Fruit fly (Drosophila melanogaster) whole organism, adult: Measurements from ENCODE around the gene Meics.
A peak's percentile ranks its signal among the peaks of the same experiment; 100 is the strongest.

Source experiments
- CG11617 ChIP-seq: fragments of 200-800 bp; sonication (Bioruptor generic); optimal IDR thresholded peaks from 2 replicates; lab custom pipeline; 2017; ENCODE audit warnings: mild to moderate bottlenecking, missing biosample characterization, missing genetic modification reagents, missing genetic modification characterization
- CG12768 ChIP-seq: fragments of 200-800 bp; sonication (Bioruptor generic); optimal IDR thresholded peaks from 2 replicates; lab custom pipeline; 2017; ENCODE audit warnings: missing biosample characterization, missing genetic modification characterization, mild to moderate bottlenecking, moderate library complexity, missing genetic modification reagents
- CG14711 ChIP-seq: fragments of 200-800 bp; sonication (Bioruptor generic); optimal IDR thresholded peaks from 2 replicates; lab custom pipeline; 2018; ENCODE audit warnings: missing biosample characterization, mild to moderate bottlenecking, missing genetic modification characterization, moderate library complexity
- CG1620 ChIP-seq: fragments of 200-800 bp; sonication (Bioruptor generic); optimal IDR thresholded peaks from 2 replicates; lab custom pipeline; 2016; ENCODE audit warnings: missing biosample characterization, missing genetic modification characterization
- CG33017 ChIP-seq: fragments of 200-800 bp; sonication (Bioruptor generic); optimal IDR thresholded peaks from 2 replicates; lab custom pipeline; 2018; ENCODE audit warnings: missing biosample characterization, mild to moderate bottlenecking, missing genetic modification characterization, moderate library complexity
- CG5204 ChIP-seq: fragments of 200-800 bp; sonication (Bioruptor generic); optimal IDR thresholded peaks from 2 replicates; lab custom pipeline; 2016; ENCODE audit warnings: missing biosample characterization, missing genetic modification characterization
- CG7045 ChIP-seq: fragments of 200-800 bp; sonication (Bioruptor generic); optimal IDR thresholded peaks from 2 replicates; lab custom pipeline; 2017; ENCODE audit warnings: missing biosample characterization, mild to moderate bottlenecking, missing genetic modification characterization
- CG7101 ChIP-seq: fragments of 200-800 bp; sonication (Bioruptor generic); optimal IDR thresholded peaks from 2 replicates; lab custom pipeline; 2018; ENCODE audit warnings: missing biosample characterization, mild to moderate bottlenecking, missing genetic modification characterization, moderate library complexity
- Clk ChIP-seq: fragments of 200-800 bp; sonication (Bioruptor generic); optimal IDR thresholded peaks from 2 replicates; lab custom pipeline; 2017; ENCODE audit warnings: missing biosample characterization, missing genetic modification characterization
- Crg-1 ChIP-seq: fragments of 200-800 bp; sonication (Bioruptor generic); optimal IDR thresholded peaks from 2 replicates; lab custom pipeline; 2016; ENCODE audit warnings: missing biosample characterization, missing genetic modification characterization
- Hr96 ChIP-seq: fragments of 200-800 bp; sonication (Bioruptor generic); optimal IDR thresholded peaks from 2 replicates; lab custom pipeline; 2016; ENCODE audit warnings: missing biosample characterization, missing genetic modification characterization
- Mnt ChIP-seq: fragments of 200-800 bp; sonication (Bioruptor generic); optimal IDR thresholded peaks from 2 replicates; lab custom pipeline; 2016; ENCODE audit warnings: missing biosample characterization, mild to moderate bottlenecking, missing genetic modification characterization
- bab1 ChIP-seq: fragments of 200-800 bp; sonication (Bioruptor generic); optimal IDR thresholded peaks from 3 replicates; lab custom pipeline; 2019; ENCODE audit warnings: missing biosample characterization, mild to moderate bottlenecking, missing genetic modification characterization, moderate library complexity
- cic ChIP-seq: fragments of 200-800 bp; sonication (Bioruptor generic); optimal IDR thresholded peaks from 2 replicates; lab custom pipeline; 2017; ENCODE audit warnings: missing biosample characterization, mild to moderate bottlenecking, missing genetic modification characterization, moderate library complexity
- cnc ChIP-seq, 2 experiments: fragments of >200 bp; optimal IDR thresholded peaks; 2 replicates each; lab custom pipeline; 2017
- kay ChIP-seq: fragments of 200-800 bp; sonication (Bioruptor generic); peaks from one replicate; lab custom pipeline; 2016; ENCODE audit warnings: missing biosample characterization, missing genetic modification characterization, borderline replicate concordance
- ovo ChIP-seq: fragments of 200-800 bp; sonication (Bioruptor generic); optimal IDR thresholded peaks from 2 replicates; lab custom pipeline; 2016; ENCODE audit warnings: missing biosample characterization, missing genetic modification characterization
- pad ChIP-seq: fragments of 200-800 bp; sonication (Bioruptor generic); optimal IDR thresholded peaks from 3 replicates; lab custom pipeline; 2017; ENCODE audit warnings: missing biosample characterization, missing genetic modification characterization, mild to moderate bottlenecking, moderate library complexity, missing genetic modification reagents
- tj ChIP-seq: fragments of 200-800 bp; sonication (Bioruptor generic); optimal IDR thresholded peaks from 3 replicates; lab custom pipeline; 2017; ENCODE audit warnings: missing biosample characterization, mild to moderate bottlenecking, missing genetic modification characterization, moderate library complexity
- toe ChIP-seq: fragments of 200-800 bp; sonication (Bioruptor generic); optimal IDR thresholded peaks from 2 replicates; lab custom pipeline; 2016; ENCODE audit warnings: missing biosample characterization, missing genetic modification characterization

Meics gene

DNA sequence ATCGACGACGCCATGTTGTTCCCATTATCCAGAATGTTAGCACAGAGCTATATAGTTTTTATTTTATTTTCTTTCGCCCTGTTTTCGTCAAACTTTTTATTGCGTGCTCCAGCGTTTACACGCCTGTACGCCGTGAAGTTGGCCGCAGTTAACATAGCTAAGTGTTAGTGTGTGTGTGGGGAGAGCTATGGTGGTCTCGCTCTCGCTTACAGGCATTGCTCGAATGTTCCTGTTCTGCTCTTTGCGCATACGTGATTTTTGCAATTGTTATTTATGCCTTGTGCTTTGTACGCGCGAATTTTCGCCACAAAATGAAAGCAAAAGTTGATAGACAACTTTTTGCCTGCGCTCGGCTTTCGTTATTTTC lies 39.5 kb upstream of the Meics start:
- TF ChIP-seq CG1620 (GFP tag; lab: Kevin White, UChicago) (no peak), CG11617 (GFP tag; lab: Kevin White, UChicago) (peak; percentile 23), CG7101 (tag; lab: Kevin White, UChicago) (peak; percentile 35), pad (GFP tag; lab: Kevin White, UChicago) (peak; percentile 65), cic (GFP tag; lab: Kevin White, UChicago) (peak; percentile 35), CG33017 (peak; percentile 41), tj (GFP tag; lab: Kevin White, UChicago) (peak; percentile 69), Mnt (GFP tag; lab: Kevin White, UChicago) (peak; percentile 19), ovo (GFP tag; lab: Kevin White, UChicago) (no peak), bab1 (GFP tag; lab: Kevin White, UChicago) (no peak)

DNA sequence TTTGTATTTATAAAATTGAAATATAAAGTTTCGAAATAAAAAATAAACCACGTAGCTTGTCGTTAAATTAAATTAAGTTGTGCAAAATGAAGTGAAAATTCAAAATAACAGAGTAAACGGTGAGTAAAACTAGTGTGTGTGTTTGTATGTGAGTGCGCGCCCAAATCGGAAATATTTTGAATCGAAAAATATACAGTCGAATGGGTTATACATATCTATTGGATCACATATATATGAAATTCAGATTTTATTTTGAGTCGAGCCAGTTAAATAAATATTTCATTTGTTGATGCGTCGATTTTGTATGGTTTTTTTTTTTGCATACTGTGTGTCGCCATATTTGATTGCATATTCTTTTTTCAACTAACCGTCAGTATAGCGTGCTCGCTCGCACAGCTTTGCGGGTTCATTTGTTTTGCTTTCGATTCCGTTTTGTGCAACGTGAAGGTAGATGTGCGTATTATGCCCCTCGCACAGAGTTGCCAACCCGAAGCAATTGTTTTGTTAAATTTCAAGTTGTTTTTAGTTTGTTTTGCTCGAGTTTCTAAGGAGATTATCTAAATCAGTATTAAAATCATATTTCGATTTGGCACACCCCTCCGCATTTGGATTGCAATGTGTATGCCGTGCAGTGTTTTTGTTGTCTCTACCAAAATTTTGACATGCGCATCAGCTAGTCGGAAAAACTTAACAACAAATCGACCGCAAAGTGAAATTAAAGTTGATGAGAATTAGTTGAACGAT lies 39.0 kb upstream of the Meics start:
- TF ChIP-seq cnc (optimal IDR thresholded peaks at IDR 0.05; lab: Kevin White, UChicago) (no peak), CG1620 (GFP tag; lab: Kevin White, UChicago) (no peak), CG5204 (GFP tag; lab: Kevin White, UChicago) (peak; percentile 23), CG11617 (GFP tag; lab: Kevin White, UChicago) (peak; percentile 57), CG14711 (tag; lab: Kevin White, UChicago) (peak; percentile 93), cic (GFP tag; lab: Kevin White, UChicago) (no peak), CG7045 (GFP tag; lab: Kevin White, UChicago) (no peak), CG7101 (tag; lab: Kevin White, UChicago) (no peak), CG12768 (GFP tag; lab: Kevin White, UChicago) (no peak), Crg-1 (no peak), kay (peak; percentile 91), CG33017 (no peak), Mnt (GFP tag; lab: Kevin White, UChicago) (peak; percentile 23), Clk (GFP tag; lab: Kevin White, UChicago) (no peak), tj (GFP tag; lab: Kevin White, UChicago) (no peak)

DNA sequence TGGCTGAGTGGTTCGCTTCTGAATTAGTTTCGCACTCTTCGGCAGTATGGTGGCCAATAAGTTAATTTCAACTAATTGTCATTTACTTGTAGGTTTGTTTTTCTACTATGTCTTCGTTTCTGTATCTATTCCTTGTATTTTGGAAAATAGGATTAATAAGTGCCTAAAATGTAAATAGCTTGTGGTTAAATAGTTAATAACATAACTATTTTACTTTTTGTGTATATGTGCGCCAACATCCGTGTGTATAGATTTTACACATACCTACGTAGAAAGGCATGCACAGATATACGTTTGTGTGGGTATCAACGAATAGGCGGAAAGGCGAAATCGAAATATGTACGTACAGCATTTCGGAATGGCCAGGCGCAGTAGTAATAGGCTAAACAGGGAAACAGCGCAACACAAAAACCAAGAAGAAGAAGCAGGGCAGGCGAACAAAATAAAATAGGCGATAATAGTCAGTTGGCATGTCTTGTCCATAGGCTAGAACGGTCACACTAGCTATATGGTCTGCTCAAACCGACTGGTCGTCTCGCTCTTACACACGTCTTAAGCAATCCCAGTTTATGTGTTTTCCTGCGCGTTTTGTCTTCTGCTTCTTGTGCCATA lies 38.1 kb upstream of the Meics start:
- TF ChIP-seq CG11617 (GFP tag; lab: Kevin White, UChicago) (no peak), CG7045 (GFP tag; lab: Kevin White, UChicago) (no peak), Mnt (GFP tag; lab: Kevin White, UChicago) (peak; percentile 80), toe (no peak), tj (GFP tag; lab: Kevin White, UChicago) (peak; percentile 60), kay (no peak), Hr96 (GFP tag; lab: Kevin White, UChicago) (no peak), cnc (optimal IDR thresholded peaks at IDR 0.05; lab: Kevin White, UChicago) (no peak), Crg-1 (no peak), CG33017 (no peak), CG5204 (GFP tag; lab: Kevin White, UChicago) (no peak), ovo (GFP tag; lab: Kevin White, UChicago) (no peak), CG12768 (GFP tag; lab: Kevin White, UChicago) (no peak), bab1 (GFP tag; lab: Kevin White, UChicago) (peak; percentile 28), CG14711 (tag; lab: Kevin White, UChicago) (peak; percentile 21), CG7101 (tag; lab: Kevin White, UChicago) (peak; percentile 42), CG1620 (GFP tag; lab: Kevin White, UChicago) (no peak), pad (GFP tag; lab: Kevin White, UChicago) (peak; percentile 63), Clk (GFP tag; lab: Kevin White, UChicago) (no peak), cic (GFP tag; lab: Kevin White, UChicago) (peak; percentile 79)

DNA sequence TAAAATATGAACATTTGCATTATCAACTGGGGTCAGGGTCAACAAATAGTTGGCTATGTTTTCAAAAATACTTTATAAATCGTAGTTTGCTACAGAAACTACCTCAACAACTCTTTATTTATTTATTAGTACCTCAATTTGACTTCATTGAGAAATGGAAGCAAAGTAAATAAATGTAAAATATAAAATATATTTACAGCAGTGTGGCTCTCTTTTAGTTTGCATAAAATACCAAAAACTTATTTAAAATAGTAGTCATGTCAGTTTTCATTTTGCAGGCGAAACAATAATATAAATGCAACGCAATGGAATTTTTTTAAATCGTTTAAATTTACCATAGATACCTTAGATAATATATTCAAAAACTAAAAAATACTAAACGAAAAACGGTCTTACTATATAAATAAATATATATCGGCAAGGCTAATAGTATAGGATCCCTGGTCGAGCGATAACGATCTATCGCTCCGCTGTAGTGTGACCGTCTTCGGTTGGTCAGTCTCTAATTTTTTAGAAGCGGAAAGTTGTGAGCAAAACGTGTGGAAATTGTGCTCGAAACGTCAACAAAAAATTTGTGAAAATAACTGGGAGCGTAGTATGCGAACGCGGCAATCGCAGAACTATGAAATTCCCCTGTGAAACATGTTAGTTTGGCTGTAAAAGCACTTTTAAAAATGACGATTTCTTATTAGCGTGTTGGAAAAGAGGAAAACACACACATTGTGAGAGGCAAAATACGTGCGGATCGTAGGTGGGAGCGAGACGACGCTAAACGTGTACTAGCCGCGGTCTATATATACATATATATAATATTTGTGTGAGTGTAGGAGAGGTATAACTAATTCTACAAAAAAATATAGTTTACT lies 37.4 kb upstream of the Meics start, which contains the start of the genes Nprl3 and upSET:
Nprl3 (minus strand) TSS at position 223 of the 866 bp plus-strand sequence.
upSET (plus strand) TSS at position 470 of the 866 bp plus-strand sequence.
- TF ChIP-seq CG7101 (tag; lab: Kevin White, UChicago) (peak; percentile 16), CG11617 (GFP tag; lab: Kevin White, UChicago) (peak; percentile 36), CG33017 (no peak), CG14711 (tag; lab: Kevin White, UChicago) (peak; percentile 33), tj (GFP tag; lab: Kevin White, UChicago) (no peak), cic (GFP tag; lab: Kevin White, UChicago) (no peak), CG7045 (GFP tag; lab: Kevin White, UChicago) (no peak), Hr96 (GFP tag; lab: Kevin White, UChicago) (peak; percentile 49), bab1 (GFP tag; lab: Kevin White, UChicago) (peak; percentile 7), ovo (GFP tag; lab: Kevin White, UChicago) (no peak), Mnt (GFP tag; lab: Kevin White, UChicago) (peak; percentile 60), pad (GFP tag; lab: Kevin White, UChicago) (no peak), CG1620 (GFP tag; lab: Kevin White, UChicago) (peak; percentile 30), kay (no peak), cnc (optimal IDR thresholded peaks at IDR 0.05; lab: Kevin White, UChicago) (no peak), CG12768 (GFP tag; lab: Kevin White, UChicago) (peak; percentile 13), Crg-1 (no peak), Clk (GFP tag; lab: Kevin White, UChicago) (no peak)
